Worm (Caenorhabditis elegans) whole organism, young adult: ENCODE results near the gene C49F8.14.

Source experiments
- B0019.2 ChIP-seq: fragments of 200-800 bp; sonication (Bioruptor generic); conservative IDR thresholded peaks from 2 replicates; pipeline ENCODE4 v1.3.6; 2022; ENCODE audit warnings: missing genetic modification reagents, missing genetic modification characterization, missing compliant biosample characterization
- B0035.1 ChIP-seq: sonication (generic microtip); optimal IDR thresholded peaks from 2 replicates; lab custom pipeline; 2016; ENCODE audit warnings: missing genetic modification characterization, mild to moderate bottlenecking, missing compliant biosample characterization, missing genotype, missing genetic modification reagents
- B0336.3 ChIP-seq: fragments of 200-800 bp; sonication (Bioruptor generic); IDR thresholded peaks from 2 replicates; pipeline ENCODE4 v1.3.6; 2022; ENCODE audit warnings: missing genetic modification characterization, missing compliant biosample characterization
- C17E4.6 ChIP-seq: fragments of 200-800 bp; sonication (Bioruptor generic); IDR thresholded peaks from 2 replicates; pipeline ENCODE4 v1.3.6; 2022; ENCODE audit warnings: missing genetic modification reagents, missing genetic modification characterization, missing compliant biosample characterization
- F10E7.11 ChIP-seq: sonication (generic microtip); optimal IDR thresholded peaks from 2 replicates; lab custom pipeline; 2017; ENCODE audit warnings: mild to moderate bottlenecking, missing genetic modification characterization, moderate library complexity, missing compliant biosample characterization
- F23B12.7 ChIP-seq: sonication (generic microtip); optimal IDR thresholded peaks from 2 replicates; lab custom pipeline; 2017; ENCODE audit warnings: missing genetic modification characterization, mild to moderate bottlenecking, missing compliant biosample characterization, antibody characterized with exemption, moderate library complexity; ENCODE audit not compliant: insufficient read depth
- F37B4.10 ChIP-seq: fragments of 200-800 bp; sonication (Bioruptor generic); IDR thresholded peaks from 2 replicates; pipeline ENCODE4 v1.3.6; 2022; ENCODE audit warnings: missing genetic modification characterization, missing compliant biosample characterization
- F55B11.4 ChIP-seq: sonication (generic microtip); optimal IDR thresholded peaks from 2 replicates; lab custom pipeline; 2016; ENCODE audit warnings: missing compliant biosample characterization, missing genetic modification characterization, borderline replicate concordance; ENCODE audit not compliant: insufficient read depth
- K11D2.4 ChIP-seq: fragments of 200-800 bp; sonication (Bioruptor generic); IDR thresholded peaks from 2 replicates; pipeline ENCODE4 v1.3.6; 2022; ENCODE audit warnings: missing genetic modification reagents, missing genetic modification characterization, missing compliant biosample characterization
- K12H6.12 ChIP-seq: fragments of 200-800 bp; sonication (Bioruptor generic); optimal IDR thresholded peaks from 2 replicates; lab custom pipeline; 2018; ENCODE audit warnings: mild to moderate bottlenecking, missing genetic modification characterization, missing compliant biosample characterization
- Y53F4B.3 ChIP-seq: fragments of 200-800 bp; sonication (Bioruptor generic); IDR thresholded peaks from 2 replicates; pipeline ENCODE4 v1.3.6; 2022; ENCODE audit warnings: missing genetic modification reagents, missing genetic modification characterization, missing compliant biosample characterization
- Y79H2A.3 ChIP-seq: fragments of 200-800 bp; sonication (Bioruptor generic); conservative IDR thresholded peaks from 2 replicates; pipeline ENCODE4 v1.3.6; 2022; ENCODE audit warnings: missing genetic modification reagents, missing genetic modification characterization, missing compliant biosample characterization
- attf-5 ChIP-seq: fragments of 200-800 bp; sonication (Bioruptor generic); optimal IDR thresholded peaks from 2 replicates; lab custom pipeline; 2018; ENCODE audit warnings: mild to moderate bottlenecking, missing genetic modification characterization, missing compliant biosample characterization
- attf-6 ChIP-seq: fragments of 200-800 bp; sonication (Bioruptor generic); IDR thresholded peaks from 2 replicates; pipeline ENCODE4 v1.3.6; 2022; ENCODE audit warnings: missing genetic modification reagents, missing genetic modification characterization, missing compliant biosample characterization
- bed-2 ChIP-seq: fragments of 200-800 bp; sonication (Bioruptor generic); IDR thresholded peaks from 2 replicates; pipeline ENCODE4 v1.3.6; 2022; ENCODE audit warnings: missing genetic modification reagents, missing genetic modification characterization, missing compliant biosample characterization
- ceh-100 ChIP-seq: fragments of 200-800 bp; sonication (Bioruptor generic); IDR thresholded peaks from 2 replicates; pipeline ENCODE4 v1.3.6; 2022; ENCODE audit warnings: missing genetic modification reagents, missing genetic modification characterization, missing compliant biosample characterization
- ceh-27 ChIP-seq: fragments of 200-800 bp; sonication (Bioruptor generic); optimal IDR thresholded peaks from 2 replicates; lab custom pipeline; 2018; ENCODE audit warnings: mild to moderate bottlenecking, missing genetic modification characterization, moderate library complexity, missing compliant biosample characterization
- die-1 ChIP-seq: sonication (generic microtip); optimal IDR thresholded peaks from 2 replicates; lab custom pipeline; 2016; ENCODE audit warnings: missing genotype, mild to moderate bottlenecking, missing genetic modification characterization, missing compliant biosample characterization
- dox-1 ChIP-seq: fragments of 200-800 bp; sonication (Bioruptor generic); IDR thresholded peaks from 2 replicates; pipeline ENCODE4 v1.3.6; 2022; ENCODE audit warnings: missing genetic modification reagents, missing genetic modification characterization, missing compliant biosample characterization
- dpl-1 ChIP-seq: fragments of 150-350 bp; optimal IDR thresholded peaks from 2 replicates; lab custom pipeline; 2014; ENCODE audit warnings: missing biosample characterization, missing genetic modification reagents, missing genetic modification characterization
- efl-1 ChIP-seq: fragments of 150-350 bp; optimal IDR thresholded peaks from 2 replicates; lab custom pipeline; 2014; ENCODE audit warnings: missing biosample characterization, missing genetic modification reagents, missing genetic modification characterization
- egl-18 ChIP-seq: fragments of 200-800 bp; sonication (Bioruptor generic); IDR thresholded peaks from 2 replicates; pipeline ENCODE4 v1.3.6; 2022; ENCODE audit warnings: missing genetic modification reagents, missing genetic modification characterization, missing compliant biosample characterization
- egl-44 ChIP-seq: fragments of 200-800 bp; sonication (Bioruptor generic); IDR thresholded peaks from 2 replicates; pipeline ENCODE4 v1.3.6; 2022; ENCODE audit warnings: missing genetic modification reagents, missing genetic modification characterization, missing compliant biosample characterization
- egrh-3 ChIP-seq: fragments of 200-800 bp; sonication (Bioruptor generic); IDR thresholded peaks from 2 replicates; pipeline ENCODE4 v1.3.6; 2022; ENCODE audit warnings: missing genetic modification reagents, missing genetic modification characterization, missing compliant biosample characterization
- hlh-26 ChIP-seq: fragments of 200-800 bp; sonication (Bioruptor generic); conservative IDR thresholded peaks from 2 replicates; pipeline ENCODE4 v1.3.6; 2022; ENCODE audit warnings: missing genetic modification reagents, missing genetic modification characterization, missing compliant biosample characterization
- let-526 ChIP-seq: fragments of 200-800 bp; sonication (Bioruptor generic); IDR thresholded peaks from 2 replicates; pipeline ENCODE4 v1.3.6; 2022; ENCODE audit warnings: missing genetic modification reagents, missing genetic modification characterization, missing compliant biosample characterization
- lin-26 ChIP-seq: fragments of 200-800 bp; sonication (Bioruptor generic); IDR thresholded peaks from 2 replicates; pipeline ENCODE4 v1.3.6; 2022; ENCODE audit warnings: missing genetic modification reagents, missing genetic modification characterization, missing compliant biosample characterization
- lin-54 ChIP-seq: fragments of 200-800 bp; sonication (Bioruptor generic); optimal IDR thresholded peaks from 2 replicates; lab custom pipeline; 2018; ENCODE audit warnings: mild to moderate bottlenecking, missing genetic modification characterization, missing compliant biosample characterization
- lsy-27 ChIP-seq: sonication (generic microtip); optimal IDR thresholded peaks from 2 replicates; lab custom pipeline; 2017; ENCODE audit warnings: missing genetic modification characterization, mild to moderate bottlenecking, missing compliant biosample characterization, antibody characterized with exemption, missing genotype, borderline replicate concordance; ENCODE audit not compliant: insufficient read depth
- mes-4 ChIP-seq: sonication (generic microtip); optimal IDR thresholded peaks from 2 replicates; lab custom pipeline; 2016; ENCODE audit warnings: missing genotype, missing genetic modification characterization, missing compliant biosample characterization
- nhr-120 ChIP-seq: fragments of 200-800 bp; sonication (Bioruptor generic); IDR thresholded peaks from 2 replicates; pipeline ENCODE4 v1.3.6; 2022; ENCODE audit warnings: missing genetic modification characterization, missing compliant biosample characterization
- nhr-179 ChIP-seq: sonication (generic microtip); optimal IDR thresholded peaks from 2 replicates; lab custom pipeline; 2016; ENCODE audit warnings: mild to moderate bottlenecking, missing genetic modification characterization, missing compliant biosample characterization
- nhr-80 ChIP-seq: sonication (generic microtip); optimal IDR thresholded peaks from 2 replicates; lab custom pipeline; 2016; ENCODE audit warnings: missing genetic modification characterization, missing compliant biosample characterization
- nhr-90 ChIP-seq: sonication (generic microtip); optimal IDR thresholded peaks from 2 replicates; lab custom pipeline; 2016; ENCODE audit warnings: missing genotype, mild to moderate bottlenecking, missing genetic modification characterization, missing compliant biosample characterization
- rec-8 ChIP-seq, 2 experiments: sonication (generic microtip); optimal IDR thresholded peaks; 2 replicates each; lab custom pipeline; 2016; ENCODE audit warnings: mild to moderate bottlenecking in 2 of 2, missing genetic modification characterization in 2 of 2, missing genetic modification reagents in 2 of 2, missing genotype in 2 of 2, missing biosample characterization in 1 of 2, missing compliant biosample characterization in 1 of 2, moderate library complexity in 1 of 2
- sea-2 ChIP-seq: fragments of 200-800 bp; sonication (Bioruptor generic); IDR thresholded peaks from 2 replicates; pipeline ENCODE4 v1.3.6; 2022; ENCODE audit warnings: missing genetic modification characterization, missing compliant biosample characterization
- snpc-3.4 ChIP-seq: sonication (generic microtip); optimal IDR thresholded peaks from 2 replicates; lab custom pipeline; 2017; ENCODE audit warnings: missing genetic modification characterization, mild to moderate bottlenecking, missing compliant biosample characterization, antibody characterized with exemption, moderate library complexity, missing genotype, missing genetic modification reagents
- tlf-1 ChIP-seq: fragments of 200-800 bp; sonication (Bioruptor generic); optimal IDR thresholded peaks from 2 replicates; lab custom pipeline; 2018; ENCODE audit warnings: mild to moderate bottlenecking, missing genetic modification characterization, missing compliant biosample characterization
- unc-62 ChIP-seq: fragments of 150-350 bp; optimal IDR thresholded peaks from 2 replicates; lab custom pipeline; 2014; ENCODE audit warnings: missing biosample characterization, missing genetic modification reagents, missing genetic modification characterization
- xnd-1 ChIP-seq: sonication (generic microtip); optimal IDR thresholded peaks from 2 replicates; lab custom pipeline; 2016; ENCODE audit warnings: missing genotype, missing genetic modification reagents, missing genetic modification characterization, missing compliant biosample characterization
- ztf-22 ChIP-seq: fragments of 200-800 bp; sonication (Bioruptor generic); optimal IDR thresholded peaks from 2 replicates; lab custom pipeline; 2018; ENCODE audit warnings: mild to moderate bottlenecking, missing genetic modification characterization, moderate library complexity, missing compliant biosample characterization
- ztf-25 ChIP-seq: fragments of 200-800 bp; sonication (Bioruptor generic); IDR thresholded peaks from 2 replicates; pipeline ENCODE4 v1.3.6; 2022; ENCODE audit warnings: missing genetic modification reagents, missing genetic modification characterization, missing compliant biosample characterization
- ztf-3 ChIP-seq: fragments of 200-800 bp; sonication (Bioruptor generic); optimal IDR thresholded peaks from 2 replicates; lab custom pipeline; 2018; ENCODE audit warnings: mild to moderate bottlenecking, missing genetic modification characterization, missing compliant biosample characterization

The C49F8.14 gene

DNA sequence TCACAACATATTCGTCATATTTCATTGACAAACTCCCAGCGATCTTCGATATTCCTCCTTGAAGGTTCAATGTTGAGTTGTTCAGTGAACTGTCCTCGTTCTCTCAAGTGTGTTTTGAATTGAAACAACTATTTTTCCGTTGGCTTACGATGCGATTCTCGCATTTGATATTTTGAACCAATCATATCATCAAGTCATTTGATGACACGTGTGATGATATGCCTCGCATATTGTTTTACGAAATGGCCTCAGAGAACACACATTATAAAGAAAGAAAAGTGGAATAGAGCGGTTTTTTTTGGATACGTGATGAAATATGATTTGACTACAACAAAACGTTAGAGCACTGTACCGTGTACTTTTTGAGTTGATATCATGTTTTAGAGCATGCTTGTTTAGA, 28.3 kb downstream of the C49F8.14 start (continued):
- TF ChIP-seq B0035.1 (no peak), bed-2 (GFP tag; lab: Robert Waterston, UW) (no peak), ceh-27 (no peak), tlf-1 (GFP tag; lab: Kevin White, UChicago) (no peak), attf-5 (GFP tag; lab: Kevin White, UChicago) (no peak), F55B11.4 (no peak)

DNA sequence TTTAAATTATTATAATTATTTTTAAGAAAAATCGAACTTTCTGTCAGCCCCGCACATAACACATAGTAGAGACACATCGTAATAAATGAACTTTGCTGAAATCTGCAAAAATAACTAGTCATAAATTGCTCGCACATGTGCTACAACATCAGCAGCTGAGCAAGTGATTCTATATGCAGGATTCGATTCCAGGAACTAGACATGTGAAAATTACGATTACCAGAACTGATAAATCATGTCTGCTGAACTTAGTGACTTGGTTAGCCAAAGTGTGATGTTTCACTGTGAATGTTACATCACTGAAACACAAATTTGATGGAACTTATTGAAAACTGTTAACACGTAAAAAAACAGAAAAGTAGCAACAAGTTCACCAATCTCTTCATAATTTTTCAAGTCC, 29.5 kb downstream of the C49F8.14 start:
- TF ChIP-seq efl-1 (GFP tag; lab: Kevin White, UChicago) (no peak), ceh-27 (no peak), ztf-25 (GFP tag; lab: Robert Waterston, UW) (no peak), nhr-120 (no peak), rec-8 (tag; optimal IDR thresholded peaks at IDR 0.05; lab: Kevin White, UChicago) (no peak), B0336.3 (GFP tag; lab: Robert Waterston, UW) (no peak), Y53F4B.3 (no peak), egl-44 (GFP tag; lab: Robert Waterston, UW) (no peak), egl-18 (GFP tag; lab: Robert Waterston, UW) (no peak), ceh-100 (no peak), F23B12.7 (tag; lab: Kevin White, UChicago) (no peak), die-1 (tag; lab: Kevin White, UChicago) (no peak), attf-6 (GFP tag; lab: Robert Waterston, UW) (no peak), bed-2 (GFP tag; lab: Robert Waterston, UW) (no peak), K11D2.4 (GFP tag; lab: Robert Waterston, UW) (no peak), K12H6.12 (tag; lab: Kevin White, UChicago) (no peak), dpl-1 (GFP tag; lab: Kevin White, UChicago) (no peak), unc-62 (GFP tag; lab: Kevin White, UChicago) (no peak), F55B11.4 (no peak), B0035.1 (no peak)
- TF ChIP-seq, all 124 proteins: peak for 0

- no peak for TF ChIP-seq C17E4.6 (GFP tag; lab: Robert Waterston, UW)
- TF ChIP-seq nhr-80: peak; percentile 74
Measured at ce11 chrX:13341853-13342252, 34.9 kb downstream of the C49F8.14 start.

DNA sequence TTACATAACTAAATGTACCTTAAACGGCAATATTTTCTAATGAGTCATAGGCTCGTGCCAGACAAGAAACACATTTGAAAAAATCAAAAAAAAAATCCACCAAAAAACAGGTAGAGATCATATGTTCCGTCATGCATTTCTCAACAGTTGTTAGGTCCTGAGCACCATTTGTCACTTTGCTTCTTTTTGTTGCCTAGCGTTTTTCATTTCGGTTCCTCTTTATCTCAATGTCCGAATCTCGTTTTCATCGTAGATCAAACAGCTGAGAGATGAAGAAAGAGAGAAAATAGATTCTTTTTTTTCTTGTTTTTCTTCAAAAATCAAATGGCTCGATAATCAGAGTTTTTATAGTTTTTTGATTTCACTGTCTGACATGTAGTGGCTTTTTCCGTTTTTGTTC, 35.8 kb downstream of the C49F8.14 start:
- no peak for TF ChIP-seq dox-1 (GFP tag; lab: Robert Waterston, UW)
- TF ChIP-seq sea-2: no peak
- no peak for TF ChIP-seq lin-26 (GFP tag; lab: Robert Waterston, UW)
- TF ChIP-seq ztf-3 (GFP tag; lab: Kevin White, UChicago): no peak
- no peak for TF ChIP-seq snpc-3.4 (tag; lab: Kevin White, UChicago)
- no peak for TF ChIP-seq nhr-90 (tag; lab: Kevin White, UChicago)

ce11 chrX:13339029-13339626, 37.6 kb downstream of the C49F8.14 start:
- TF ChIP-seq let-526 (GFP tag; lab: Robert Waterston, UW): no peak
- TF ChIP-seq xnd-1 (tag; lab: Kevin White, UChicago): no peak
- no peak for TF ChIP-seq B0019.2 (GFP tag; lab: Robert Waterston, UW)
- peak; percentile 97 for TF ChIP-seq nhr-80
- TF ChIP-seq C17E4.6 (GFP tag; lab: Robert Waterston, UW): no peak
- TF ChIP-seq hlh-26 (GFP tag; lab: Robert Waterston, UW): no peak
- TF ChIP-seq mes-4 (tag; lab: Kevin White, UChicago): no peak
- no peak for TF ChIP-seq lsy-27 (tag; lab: Kevin White, UChicago)
- no peak for TF ChIP-seq egl-18 (GFP tag; lab: Robert Waterston, UW)
- peak; percentile 56 for TF ChIP-seq ztf-22 (GFP tag; lab: Kevin White, UChicago)
- no peak for TF ChIP-seq F10E7.11 (tag; lab: Kevin White, UChicago)
- TF ChIP-seq Y79H2A.3 (GFP tag; lab: Robert Waterston, UW): no peak
- no peak for TF ChIP-seq nhr-179 (tag; lab: Kevin White, UChicago)
- TF ChIP-seq lin-54 (GFP tag; lab: Kevin White, UChicago): no peak
- no peak for TF ChIP-seq F37B4.10 (GFP tag; lab: Robert Waterston, UW)
- TF ChIP-seq egrh-3: no peak
- no peak for TF ChIP-seq Y53F4B.3
